Fruit fly (Drosophila melanogaster): ENCODE measurements around the gene CG42371.

The CG42371 gene

DNA sequence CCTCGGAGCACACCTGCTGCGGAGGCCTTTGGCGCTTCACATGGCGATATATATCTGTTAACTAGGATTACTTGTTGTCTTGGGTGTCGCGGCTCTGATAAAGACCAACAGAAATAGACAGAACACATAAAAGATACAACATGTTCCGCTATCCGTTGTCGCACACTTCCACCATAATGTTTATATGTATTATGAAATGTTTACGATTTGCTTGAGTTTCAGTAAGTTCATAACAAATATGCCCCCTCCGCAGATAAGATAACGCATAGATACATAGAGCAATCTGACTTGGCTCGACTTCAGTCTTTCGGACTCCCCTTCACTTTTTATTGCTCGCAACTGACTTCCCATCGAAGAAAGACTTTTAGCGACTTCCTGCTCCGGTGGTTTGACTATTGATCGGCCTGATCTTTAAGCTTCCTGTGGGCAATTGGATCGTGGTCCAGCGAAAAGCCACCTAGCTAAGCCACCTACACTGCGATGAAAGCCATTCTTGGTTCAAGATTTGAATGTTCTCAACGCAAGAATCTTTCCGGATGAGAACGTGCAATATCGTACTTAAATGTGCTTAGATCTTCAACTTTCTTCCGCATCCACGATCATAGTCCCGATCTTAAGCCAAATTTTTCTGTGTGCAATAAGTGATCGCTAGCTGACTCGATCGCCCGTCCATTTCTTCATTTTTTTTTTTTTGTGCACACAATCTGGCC, 48.7 kb downstream of the CG42371 start (continued):
- TF ChIP-seq Antp (GFP tag; optimal IDR thresholded peaks at IDR 0.05): no peak
- TF ChIP-seq Sox100B (GFP tag; optimal IDR thresholded peaks at IDR 0.05): peak; percentile 20
- TF ChIP-seq scrt (GFP tag; optimal IDR thresholded peaks at IDR 0.05): peak; percentile 48
- TF ChIP-seq CG34224 (GFP tag; IDR thresholded peaks at IDR 0.05; ENCODE audit: partially characterized antibody): no peak
- peak; percentile 41 for TF ChIP-seq PHDP (tag; optimal IDR thresholded peaks at IDR 0.05)
- no peak for TF ChIP-seq sd (tag; optimal IDR thresholded peaks at IDR 0.05)
- TF ChIP-seq CG7372 (GFP tag; IDR thresholded peaks at IDR 0.05): no peak
- TF ChIP-seq sug (tag; optimal IDR thresholded peaks at IDR 0.05): peak; percentile 55
- TF ChIP-seq gcm (GFP tag; optimal IDR thresholded peaks at IDR 0.05): peak; percentile 45
- TF ChIP-seq Lim3 (GFP tag; IDR thresholded peaks at IDR 0.05): 0 out of 2 replicates have a peak, but pooled peaks have one; percentile 6
- peak; percentile 31 for TF ChIP-seq CG17385 (GFP tag; optimal IDR thresholded peaks at IDR 0.05)
- TF ChIP-seq dimm (GFP tag; IDR thresholded peaks at IDR 0.05): no peak
- peak; percentile 18; the same call in 1 of the 2 replicates for TF ChIP-seq HLH3B (GFP tag; IDR thresholded peaks at IDR 0.05)
- no peak for TF ChIP-seq pan (optimal IDR thresholded peaks at IDR 0.05)
- TF ChIP-seq pan (GFP tag; optimal IDR thresholded peaks at IDR 0.05 in 1 of 2, IDR thresholded peaks at IDR 0.05 in 1 of 2): peak in 1 of 2 experiments; percentile 41
- TF ChIP-seq salm (tag; optimal IDR thresholded peaks at IDR 0.05): peak; percentile 75
- no peak for TF ChIP-seq CG9876 (GFP tag; optimal IDR thresholded peaks at IDR 0.05)
- TF ChIP-seq CG11093 (GFP tag; IDR thresholded peaks at IDR 0.05): no peak
- TF ChIP-seq cg (GFP tag; optimal IDR thresholded peaks at IDR 0.05): peak; percentile 30
- TF ChIP-seq CG7963 (GFP tag; IDR thresholded peaks at IDR 0.05; ENCODE audit: partially characterized antibody): no peak
- no peak for TF ChIP-seq Dek (tag; optimal IDR thresholded peaks at IDR 0.05)
- no peak for TF ChIP-seq ase (GFP tag; IDR thresholded peaks at IDR 0.05)
- no peak for TF ChIP-seq CG9215 (GFP tag; IDR thresholded peaks at IDR 0.05)
- peak; percentile 34 for TF ChIP-seq B-H2 (GFP tag; optimal IDR thresholded peaks at IDR 0.05)
- TF ChIP-seq HHEX (GFP tag; optimal IDR thresholded peaks at IDR 0.05): peak; percentile 56
- peak; percentile 16 for TF ChIP-seq CG7745 (tag; optimal IDR thresholded peaks at IDR 0.05)
- no peak; the same call in 1 of the 2 replicates for TF ChIP-seq CG14014 (GFP tag; IDR thresholded peaks at IDR 0.05)
- TF ChIP-seq CG9727 (GFP tag; optimal IDR thresholded peaks at IDR 0.05): peak; percentile 38
- TF ChIP-seq CG12071 (GFP tag; optimal IDR thresholded peaks at IDR 0.05): peak; percentile 74
- peak; percentile 74 for TF ChIP-seq CG17568 (GFP tag; optimal IDR thresholded peaks at IDR 0.05)
- peak; percentile 33 for TF ChIP-seq unpg (GFP tag; optimal IDR thresholded peaks at IDR 0.05)
- no peak for TF ChIP-seq pita (GFP tag; optimal IDR thresholded peaks at IDR 0.05)
- TF ChIP-seq dati (GFP tag; IDR thresholded peaks at IDR 0.05): no peak
- TF ChIP-seq CG18476 (GFP tag; optimal IDR thresholded peaks at IDR 0.05): no peak
- TF ChIP-seq CG18599 (GFP tag; optimal IDR thresholded peaks at IDR 0.05): peak; percentile 56
- TF ChIP-seq NC2β (GFP tag; optimal IDR thresholded peaks at IDR 0.05): no peak
- TF ChIP-seq z (GFP tag; IDR thresholded peaks at IDR 0.05): no peak
- peak; percentile 77 for TF ChIP-seq ATbp (GFP tag; optimal IDR thresholded peaks at IDR 0.05)
- peak; percentile 62 for TF ChIP-seq CrebB (tag; optimal IDR thresholded peaks at IDR 0.05)
- no peak for TF ChIP-seq Hr78 (GFP tag; optimal IDR thresholded peaks at IDR 0.05)
- TF ChIP-seq CG17912 (GFP tag; optimal IDR thresholded peaks at IDR 0.05): peak; percentile 49
- TF ChIP-seq tx (GFP tag; optimal IDR thresholded peaks at IDR 0.05): no peak
- peak; percentile 37 for TF ChIP-seq CG10274 (GFP tag; optimal IDR thresholded peaks at IDR 0.05)
- no peak for TF ChIP-seq B-H1 (GFP tag; IDR thresholded peaks at IDR 0.05)
- no peak for TF ChIP-seq chm (GFP tag; IDR thresholded peaks at IDR 0.05)
- no peak for TF ChIP-seq CG10431 (GFP tag; optimal IDR thresholded peaks at IDR 0.05)
- TF ChIP-seq CG31365 (tag; optimal IDR thresholded peaks at IDR 0.05): peak; percentile 57
- TF ChIP-seq CG4328 (GFP tag; optimal IDR thresholded peaks at IDR 0.05): peak; percentile 33
- TF ChIP-seq Hr39 (optimal IDR thresholded peaks at IDR 0.05): no peak
- TF ChIP-seq D19A (tag; optimal IDR thresholded peaks at IDR 0.05): no peak

Data from whole organism, embryonic.